Fruit fly (Drosophila melanogaster) Kc167 (cell line): ENCODE measurements around the gene mRpL28.

ENCODE experiments used
- Myc ChIP-seq: fragments of >200 bp; optimal IDR thresholded peaks from 2 replicates; lab custom pipeline; 2017; ENCODE audit warnings: missing external identifiers
- h ChIP-seq: fragments of >200 bp; optimal IDR thresholded peaks from 3 replicates; lab custom pipeline; 2018; ENCODE audit warnings: missing external identifiers
- psq ChIP-seq: fragments of >200 bp; optimal IDR thresholded peaks from 2 replicates; lab custom pipeline; 2017; ENCODE audit warnings: missing external identifiers
- ttk ChIP-seq: sonication (Bioruptor generic); optimal IDR thresholded peaks from 2 replicates; lab custom pipeline; 2017; ENCODE audit warnings: missing external identifiers

DNA sequence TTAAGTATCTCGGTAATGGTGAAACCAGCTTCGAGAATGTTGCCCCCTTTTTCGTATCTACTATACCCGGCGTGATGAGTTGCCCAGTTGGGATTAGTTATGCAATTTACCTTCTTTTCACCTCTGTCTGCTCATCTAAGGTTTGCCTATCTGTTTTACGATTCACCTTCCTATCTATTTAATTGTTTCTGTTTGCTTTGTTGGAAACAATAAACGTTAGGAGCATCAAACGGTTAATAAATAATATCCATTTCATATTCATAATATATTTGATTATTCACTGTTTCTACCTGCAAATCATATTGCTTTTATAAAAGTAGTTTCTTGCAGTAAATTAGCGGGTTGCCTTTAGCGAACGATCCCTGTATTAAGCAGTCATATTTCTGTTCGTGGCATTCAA, 33.5 kb downstream of the mRpL28 start:
- TF ChIP-seq h (lab: Kevin White, UChicago): no peak
- TF ChIP-seq psq (lab: Kevin White, UChicago): no peak
- TF ChIP-seq Myc (lab: Kevin White, UChicago): no peak
- TF ChIP-seq ttk: no peak
